Fruit fly (Drosophila melanogaster) whole organism, embryonic: Measurements from ENCODE around the gene CG31493.
A peak's percentile ranks its signal among the peaks of the same experiment; 100 is the strongest.

Source experiments
- Antp ChIP-seq: fragments of 200-800 bp; sonication (Bioruptor generic); optimal IDR thresholded peaks from 3 replicates; lab custom pipeline; 2016; ENCODE audit warnings: missing biosample characterization, missing genetic modification characterization
- Atf6 ChIP-seq: fragments of 200-800 bp; sonication (Bioruptor generic); IDR thresholded peaks from 2 replicates; pipeline ENCODE4 v1.3.6; 2022; ENCODE audit warnings: missing biosample characterization, missing genetic modification characterization
- CG11085 ChIP-seq: fragments of 200-800 bp; sonication (Bioruptor generic); IDR thresholded peaks from 2 replicates; pipeline ENCODE4 v1.3.6; 2022; ENCODE audit warnings: missing biosample characterization, missing genetic modification characterization
- CG13894 ChIP-seq: fragments of 200-800 bp; sonication (Bioruptor generic); optimal IDR thresholded peaks from 3 replicates; lab custom pipeline; 2018; ENCODE audit warnings: missing biosample characterization, mild to moderate bottlenecking, missing genetic modification characterization, moderate library complexity
- CG14014 ChIP-seq: fragments of 200-800 bp; sonication (Bioruptor generic); IDR thresholded peaks from 2 replicates; pipeline ENCODE4 v1.3.6; 2022; ENCODE audit warnings: missing biosample characterization, missing genetic modification characterization
- CG14710 ChIP-seq: fragments of 200-800 bp; sonication (Bioruptor generic); optimal IDR thresholded peaks from 3 replicates; lab custom pipeline; 2019; ENCODE audit warnings: missing biosample characterization, mild to moderate bottlenecking, missing genetic modification characterization, moderate library complexity
- CG15073 ChIP-seq: fragments of 200-800 bp; sonication (Bioruptor generic); optimal IDR thresholded peaks from 2 replicates; lab custom pipeline; 2016; ENCODE audit warnings: missing biosample characterization, missing genetic modification characterization
- CG1529 ChIP-seq: fragments of 200-800 bp; sonication (Bioruptor generic); optimal IDR thresholded peaks from 3 replicates; lab custom pipeline; 2018; ENCODE audit warnings: missing biosample characterization, missing genetic modification characterization
- CG15479 ChIP-seq: fragments of 200-800 bp; sonication (Bioruptor generic); optimal IDR thresholded peaks from 3 replicates; lab custom pipeline; 2019; ENCODE audit warnings: missing biosample characterization, mild to moderate bottlenecking, missing genetic modification characterization, moderate library complexity
- CG17359 ChIP-seq: fragments of 200-800 bp; sonication (Bioruptor generic); optimal IDR thresholded peaks from 3 replicates; lab custom pipeline; 2018; ENCODE audit warnings: missing biosample characterization, mild to moderate bottlenecking, missing genetic modification characterization, moderate library complexity
- CG17361 ChIP-seq: fragments of 200-800 bp; sonication (Bioruptor generic); IDR thresholded peaks from 3 replicates; pipeline ENCODE4 v1.3.6; 2022; ENCODE audit warnings: missing biosample characterization, missing genetic modification characterization
- CG2712 ChIP-seq: fragments of 200-800 bp; optimal IDR thresholded peaks from 3 replicates; lab custom pipeline; 2019; ENCODE audit warnings: missing biosample characterization, mild to moderate bottlenecking, missing genetic modification characterization, moderate library complexity
- CG4282 ChIP-seq: fragments of 200-800 bp; sonication (Bioruptor generic); optimal IDR thresholded peaks from 2 replicates; lab custom pipeline; 2016; ENCODE audit warnings: missing biosample characterization, missing genetic modification characterization
- CG4820 ChIP-seq: fragments of 200-800 bp; sonication (Bioruptor generic); optimal IDR thresholded peaks from 3 replicates; lab custom pipeline; 2016; ENCODE audit warnings: missing biosample characterization, missing genetic modification characterization
- CG7372 ChIP-seq: fragments of 200-800 bp; sonication (Bioruptor generic); IDR thresholded peaks from 2 replicates; pipeline ENCODE4 v1.3.6; 2022; ENCODE audit warnings: missing biosample characterization, missing genetic modification characterization
- CG7745 ChIP-seq: fragments of 200-800 bp; sonication (Bioruptor generic); optimal IDR thresholded peaks from 2 replicates; lab custom pipeline; 2018; ENCODE audit warnings: missing biosample characterization, mild to moderate bottlenecking, missing genetic modification characterization, moderate library complexity
- CG7963 ChIP-seq: fragments of 200-800 bp; sonication (Bioruptor generic); IDR thresholded peaks from 3 replicates; pipeline ENCODE4 v1.3.6; 2022; ENCODE audit warnings: missing biosample characterization, missing genetic modification characterization; ENCODE audit not compliant: partially characterized antibody
- CkIIα-i1 ChIP-seq: fragments of 200-800 bp; sonication (Bioruptor generic); IDR thresholded peaks from 2 replicates; pipeline ENCODE4 v1.3.6; 2022; ENCODE audit warnings: missing biosample characterization, missing genetic modification characterization
- D ChIP-seq, 2 experiments: fragments of 200-800 bp in 1 of 2; fragments of >200 bp in 1 of 2; sonication (Bioruptor generic) in 1 of 2; optimal IDR thresholded peaks; 2 replicates in 1 of 2; 3 replicates in 1 of 2; lab custom pipeline; 2017; ENCODE audit warnings: mild to moderate bottlenecking in 1 of 2, missing biosample characterization in 1 of 2, missing genetic modification characterization in 1 of 2, missing genetic modification reagents in 1 of 2
- Deaf1 ChIP-seq: fragments of 200-800 bp; optimal IDR thresholded peaks from 3 replicates; lab custom pipeline; 2019; ENCODE audit warnings: missing biosample characterization, mild to moderate bottlenecking, missing genetic modification characterization, moderate library complexity
- E2f1 ChIP-seq: fragments of 200-800 bp; sonication (Bioruptor generic); IDR thresholded peaks from 2 replicates; pipeline ENCODE4 v1.3.6; 2022; ENCODE audit warnings: missing biosample characterization, missing genetic modification characterization
- ERR ChIP-seq: fragments of 200-800 bp; sonication (Bioruptor generic); optimal IDR thresholded peaks from 2 replicates; lab custom pipeline; 2016; ENCODE audit warnings: missing biosample characterization, missing genetic modification characterization
- Gug ChIP-seq: fragments of 200-800 bp; sonication (Bioruptor generic); IDR thresholded peaks from 4 replicates; pipeline ENCODE4 v1.3.6; 2022; ENCODE audit warnings: missing biosample characterization, missing genetic modification characterization
- HLH54F ChIP-seq: fragments of 200-800 bp; sonication (Bioruptor generic); optimal IDR thresholded peaks from 3 replicates; lab custom pipeline; 2016; ENCODE audit warnings: missing biosample characterization, missing genetic modification characterization
- Jarid2 ChIP-seq: fragments of 200-800 bp; sonication (Bioruptor generic); optimal IDR thresholded peaks from 3 replicates; lab custom pipeline; 2017; ENCODE audit warnings: mild to moderate bottlenecking, missing biosample characterization, missing genetic modification reagents, missing genetic modification characterization
- MESR4 ChIP-seq: fragments of 200-800 bp; sonication (Bioruptor generic); optimal IDR thresholded peaks from 2 replicates; lab custom pipeline; 2018; ENCODE audit warnings: missing biosample characterization, mild to moderate bottlenecking, missing genetic modification characterization, moderate library complexity
- Meics ChIP-seq: fragments of 200-800 bp; sonication (Bioruptor generic); optimal IDR thresholded peaks from 2 replicates; lab custom pipeline; 2017; ENCODE audit warnings: missing biosample characterization, mild to moderate bottlenecking, missing genetic modification characterization
- Mrtf ChIP-seq: fragments of 200-800 bp; sonication (Bioruptor generic); IDR thresholded peaks from 3 replicates; pipeline ENCODE4 v1.3.6; 2022; ENCODE audit warnings: missing biosample characterization, missing genetic modification characterization
- Neu2 ChIP-seq: fragments of 200-800 bp; sonication (Bioruptor generic); optimal IDR thresholded peaks from 3 replicates; lab custom pipeline; 2016; ENCODE audit warnings: missing biosample characterization, missing genetic modification characterization, borderline replicate concordance
- Oaz ChIP-seq: fragments of 200-800 bp; sonication (Bioruptor generic); IDR thresholded peaks from 2 replicates; pipeline ENCODE4 v1.3.6; 2022; ENCODE audit warnings: missing biosample characterization, missing genetic modification characterization
- YL-1 ChIP-seq: fragments of 200-800 bp; sonication (Bioruptor generic); optimal IDR thresholded peaks from 3 replicates; lab custom pipeline; 2017; ENCODE audit warnings: missing biosample characterization, mild to moderate bottlenecking, missing genetic modification characterization
- ac ChIP-seq: fragments of 200-800 bp; sonication (Bioruptor generic); optimal IDR thresholded peaks from 3 replicates; lab custom pipeline; 2017; ENCODE audit warnings: missing biosample characterization, mild to moderate bottlenecking, missing genetic modification characterization
- bcd ChIP-seq: fragments of 200-800 bp; sonication (Bioruptor generic); optimal IDR thresholded peaks from 2 replicates; lab custom pipeline; 2017; ENCODE audit warnings: missing biosample characterization, mild to moderate bottlenecking, missing genetic modification characterization
- caup ChIP-seq: fragments of 200-800 bp; sonication (Bioruptor generic); optimal IDR thresholded peaks from 3 replicates; lab custom pipeline; 2017; ENCODE audit warnings: missing biosample characterization, mild to moderate bottlenecking, missing genetic modification characterization, moderate library complexity; ENCODE audit not compliant: severe bottlenecking
- corto ChIP-seq: fragments of 200-800 bp; sonication (Bioruptor generic); optimal IDR thresholded peaks from 2 replicates; lab custom pipeline; 2016; ENCODE audit warnings: missing biosample characterization, mild to moderate bottlenecking, missing genetic modification characterization, moderate library complexity
- disco-r ChIP-seq: fragments of 200-800 bp; sonication (Bioruptor generic); optimal IDR thresholded peaks from 2 replicates; lab custom pipeline; 2016; ENCODE audit warnings: missing biosample characterization, missing genetic modification characterization
- gem ChIP-seq: fragments of 200-800 bp; sonication (Bioruptor generic); optimal IDR thresholded peaks from 2 replicates; lab custom pipeline; 2019; ENCODE audit warnings: missing biosample characterization, mild to moderate bottlenecking, missing genetic modification characterization, moderate library complexity
- grn ChIP-seq: fragments of 200-800 bp; sonication (Bioruptor generic); optimal IDR thresholded peaks from 3 replicates; lab custom pipeline; 2017; ENCODE audit warnings: missing biosample characterization, missing genetic modification characterization
- onecut ChIP-seq: fragments of 200-800 bp; sonication (Bioruptor generic); IDR thresholded peaks from 2 replicates; pipeline ENCODE4 v1.3.6; 2022; ENCODE audit warnings: missing biosample characterization, missing genetic modification characterization
- otp ChIP-seq: fragments of 200-800 bp; sonication (Bioruptor generic); IDR thresholded peaks from 3 replicates; pipeline ENCODE4, ENCODE4 v1.3.6; 2022; ENCODE audit warnings: missing biosample characterization, missing genetic modification characterization
- peb ChIP-seq: fragments of 200-800 bp; sonication (Bioruptor generic); IDR thresholded peaks from 2 replicates; pipeline ENCODE4 v1.3.6; 2022; ENCODE audit warnings: missing biosample characterization, missing genetic modification characterization
- ranshi ChIP-seq: fragments of 200-800 bp; sonication (Bioruptor generic); IDR thresholded peaks from 2 replicates; pipeline ENCODE4 v1.3.6; 2022; ENCODE audit warnings: missing biosample characterization, missing genetic modification characterization
- rib ChIP-seq: fragments of 200-800 bp; sonication (Bioruptor generic); IDR thresholded peaks from 2 replicates; pipeline ENCODE4 v1.3.6; 2022; ENCODE audit warnings: missing biosample characterization, missing genetic modification characterization
- row ChIP-seq: fragments of 200-800 bp; sonication (Bioruptor generic); IDR thresholded peaks from 3 replicates; pipeline ENCODE4 v1.3.6; 2022; ENCODE audit warnings: missing biosample characterization, missing genetic modification characterization
- sim ChIP-seq: fragments of 200-800 bp; sonication (Bioruptor generic); IDR thresholded peaks from 2 replicates; pipeline ENCODE4 v1.3.6; 2022; ENCODE audit warnings: missing biosample characterization, missing genetic modification characterization
- so ChIP-seq: fragments of 200-800 bp; sonication (Bioruptor generic); IDR thresholded peaks from 3 replicates; pipeline ENCODE4 v1.3.6; 2022; ENCODE audit warnings: missing biosample characterization, missing genetic modification characterization
- ssp ChIP-seq: fragments of 200-800 bp; sonication (Bioruptor generic); IDR thresholded peaks from 2 replicates; pipeline ENCODE4 v1.3.6; 2022; ENCODE audit warnings: missing biosample characterization, missing genetic modification characterization
- vfl ChIP-seq: fragments of 200-800 bp; sonication (Bioruptor generic); optimal IDR thresholded peaks from 2 replicates; lab custom pipeline; 2016; ENCODE audit warnings: missing biosample characterization, missing genetic modification characterization
- wdn ChIP-seq: fragments of 200-800 bp; sonication (Bioruptor generic); IDR thresholded peaks from 2 replicates; pipeline ENCODE4 v1.3.6; 2022; ENCODE audit warnings: missing biosample characterization, missing genetic modification characterization
- zfh1 ChIP-seq: fragments of 200-800 bp; sonication (Bioruptor generic); IDR thresholded peaks from 3 replicates; pipeline ENCODE4 v1.3.6; 2022; ENCODE audit warnings: missing biosample characterization, missing genetic modification characterization

Gene CG31493

dm6 chr3R:7089522-7090336 lies 41.6 kb upstream of the CG31493 start (continued):
- TF ChIP-seq so (GFP tag; lab: Robert Waterston, UW): peak; percentile 43; the same call in 2 of the 3 replicates
- TF ChIP-seq Atf6 (GFP tag; lab: Robert Waterston, UW): no peak
- no peak for TF ChIP-seq CG17359
- no peak for TF ChIP-seq ERR (GFP tag; lab: Kevin White, UChicago)
- TF ChIP-seq Gug (GFP tag; lab: Robert Waterston, UW): no peak
- TF ChIP-seq CkIIα-i1: no peak
- no peak for TF ChIP-seq Meics (GFP tag; lab: Kevin White, UChicago)
- peak; percentile 93 for TF ChIP-seq D (optimal IDR thresholded peaks at IDR 0.05; lab: Kevin White, UChicago)
- TF ChIP-seq D (GFP tag; optimal IDR thresholded peaks at IDR 0.05; lab: Kevin White, UChicago): no peak
- TF ChIP-seq CG7963 (GFP tag; lab: Robert Waterston, UW): no peak
- no peak for TF ChIP-seq CG4820 (GFP tag; lab: Kevin White, UChicago)
- TF ChIP-seq bcd (GFP tag; lab: Kevin White, UChicago): no peak
- TF ChIP-seq onecut (GFP tag; lab: Robert Waterston, UW): peak; percentile 62; the same call in 1 of the 2 replicates
- no peak for TF ChIP-seq CG7372 (GFP tag; lab: Robert Waterston, UW)
- no peak for TF ChIP-seq HLH54F (GFP tag; lab: Kevin White, UChicago)
- no peak for TF ChIP-seq ranshi
- TF ChIP-seq rib (GFP tag; lab: Robert Waterston, UW): peak; percentile 46; the same call in 1 of the 2 replicates
- TF ChIP-seq ssp: no peak
- no peak for TF ChIP-seq Oaz (GFP tag; lab: Robert Waterston, UW)
- TF ChIP-seq Mrtf (GFP tag; lab: Robert Waterston, UW): no peak
- peak; percentile 70 for TF ChIP-seq CG15479 (GFP tag; lab: Kevin White, UChicago)
- no peak for TF ChIP-seq CG11085 (GFP tag; lab: Robert Waterston, UW)
- peak; percentile 3 for TF ChIP-seq caup (GFP tag; lab: Kevin White, UChicago)
- no peak for TF ChIP-seq wdn
- no peak for TF ChIP-seq peb (GFP tag; lab: Robert Waterston, UW)
- no peak for TF ChIP-seq CG17361 (GFP tag; lab: Robert Waterston, UW)
- TF ChIP-seq grn (GFP tag; lab: Kevin White, UChicago): peak; percentile 70
- TF ChIP-seq CG2712 (tag; lab: Kevin White, UChicago): no peak
- peak; percentile 17 for TF ChIP-seq YL-1 (GFP tag; lab: Kevin White, UChicago)
- TF ChIP-seq gem (tag; lab: Kevin White, UChicago): no peak
- TF ChIP-seq E2f1 (GFP tag; lab: Robert Waterston, UW): no peak
- no peak for TF ChIP-seq zfh1 (GFP tag; lab: Robert Waterston, UW)
- peak; percentile 10 for TF ChIP-seq CG1529
- no peak for TF ChIP-seq CG4282 (GFP tag; lab: Kevin White, UChicago)
- TF ChIP-seq vfl (GFP tag; lab: Kevin White, UChicago): no peak
- no peak for TF ChIP-seq Deaf1 (tag; lab: Kevin White, UChicago)
- 0 out of 2 replicates have a peak, but pooled peaks have one; percentile 11 for TF ChIP-seq CG14014
- TF ChIP-seq Neu2 (GFP tag; lab: Kevin White, UChicago): no peak
- peak; percentile 79 for TF ChIP-seq ac
- TF ChIP-seq MESR4 (GFP tag; lab: Kevin White, UChicago): peak; percentile 19
- no peak for TF ChIP-seq Antp (GFP tag; lab: Kevin White, UChicago)
- peak; percentile 74 for TF ChIP-seq CG13894 (tag; lab: Kevin White, UChicago)
- no peak for TF ChIP-seq disco-r
- TF ChIP-seq row (GFP tag; lab: Robert Waterston, UW): no peak
- peak; percentile 12 for TF ChIP-seq CG14710 (tag; lab: Kevin White, UChicago)
- TF ChIP-seq CG7745 (tag; lab: Kevin White, UChicago): no peak
- peak; percentile 56 for TF ChIP-seq corto (GFP tag; lab: Kevin White, UChicago)
- no peak for TF ChIP-seq Jarid2 (GFP tag; lab: Kevin White, UChicago)
- TF ChIP-seq otp (GFP tag; lab: Robert Waterston, UW): no peak
- TF ChIP-seq CG15073 (GFP tag; lab: Kevin White, UChicago): no peak
- no peak for TF ChIP-seq sim
